Fruit fly (Drosophila melanogaster): Measurements from ENCODE around the gene Pus10.
A peak's percentile ranks its signal among the peaks of the same experiment; 100 is the strongest.

Pus10 gene

DNA sequence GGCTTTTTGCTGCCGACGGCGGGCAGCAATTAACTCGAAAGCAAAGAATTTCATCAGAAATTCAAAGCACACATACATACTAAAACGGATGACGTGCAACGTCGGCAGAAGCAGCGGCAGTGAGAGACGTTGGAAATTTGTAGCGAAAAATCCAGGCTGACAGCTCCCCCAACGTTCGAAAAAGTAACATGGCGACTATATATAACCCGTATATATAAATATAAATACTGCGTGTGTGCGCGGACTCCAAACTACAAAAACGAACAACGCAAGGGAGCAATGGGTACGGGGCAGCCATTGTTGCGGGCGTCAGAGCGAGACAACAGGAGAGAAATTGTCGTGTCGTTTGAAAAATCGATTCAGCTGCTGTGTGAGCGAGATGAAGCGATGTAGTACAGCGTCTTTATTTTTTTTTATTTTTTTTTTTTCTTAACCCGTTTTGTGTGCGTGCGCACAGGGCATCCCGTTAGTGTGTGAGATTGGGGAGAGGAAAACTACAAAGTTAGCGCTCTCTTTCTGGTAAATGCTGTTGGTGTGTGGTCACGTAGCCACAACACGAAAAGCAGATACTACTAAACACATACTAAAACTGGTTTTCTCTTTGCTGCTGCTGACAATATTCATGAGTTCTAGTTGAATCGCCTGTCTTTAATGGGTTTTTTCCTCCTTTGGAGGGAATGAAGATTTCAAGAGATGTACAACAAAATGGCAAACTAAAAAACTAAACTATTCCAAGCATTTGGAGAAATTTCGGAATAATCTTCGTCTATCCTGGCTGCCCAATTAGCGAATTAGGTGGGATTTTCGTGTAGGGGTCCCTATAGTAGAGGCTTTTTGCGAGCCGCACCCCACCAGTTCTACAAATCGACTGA, 5.7 kb upstream of the Pus10 start (continued):
- TF ChIP-seq CG1792 (GFP tag; optimal IDR thresholded peaks at IDR 0.05) (no peak), HLH54F (GFP tag; optimal IDR thresholded peaks at IDR 0.05) (no peak), sd (tag; optimal IDR thresholded peaks at IDR 0.05) (peak; percentile 97), HmgZ (tag; optimal IDR thresholded peaks at IDR 0.05) (peak; percentile 78), Six4 (GFP tag; optimal IDR thresholded peaks at IDR 0.05) (no peak), CG14441 (GFP tag; IDR thresholded peaks at IDR 0.05) (no peak), maf-S (GFP tag; optimal IDR thresholded peaks at IDR 0.05) (no peak), btn (GFP tag; optimal IDR thresholded peaks at IDR 0.05) (no peak), ap (GFP tag; IDR thresholded peaks at IDR 0.05) (no peak), CG8388 (GFP tag; optimal IDR thresholded peaks at IDR 0.05) (no peak), CG3281 (GFP tag; optimal IDR thresholded peaks at IDR 0.05) (no peak), CG7357 (GFP tag; IDR thresholded peaks at IDR 0.05) (no peak), Med (GFP tag) (peak; percentile 86), sr (GFP tag; IDR thresholded peaks at IDR 0.05) (no peak), psq (GFP tag; optimal IDR thresholded peaks at IDR 0.05) (peak; percentile 55), CG12744 (GFP tag; optimal IDR thresholded peaks at IDR 0.05) (no peak), CG9932 (GFP tag; IDR thresholded peaks at IDR 0.05) (no peak), slou (GFP tag; optimal IDR thresholded peaks at IDR 0.05) (no peak), CG10654 (GFP tag; optimal IDR thresholded peaks at IDR 0.05) (no peak), odd (GFP tag; optimal IDR thresholded peaks at IDR 0.05) (no peak), gcm (GFP tag; optimal IDR thresholded peaks at IDR 0.05) (peak; percentile 63), CG7928 (GFP tag; optimal IDR thresholded peaks at IDR 0.05) (no peak), CG4360 (GFP tag; IDR thresholded peaks at IDR 0.05) (no peak), E2f1 (GFP tag; IDR thresholded peaks at IDR 0.05) (no peak), D19B (GFP tag; optimal IDR thresholded peaks at IDR 0.05) (no peak), bcd (GFP tag; optimal IDR thresholded peaks at IDR 0.05) (peak; percentile 22), CG16863 (GFP tag; optimal IDR thresholded peaks at IDR 0.05) (no peak), YL-1 (GFP tag; optimal IDR thresholded peaks at IDR 0.05) (peak; percentile 26), CG10462 (GFP tag; optimal IDR thresholded peaks at IDR 0.05) (no peak), CG12236 (GFP tag; optimal IDR thresholded peaks at IDR 0.05) (no peak), dm (GFP tag; optimal IDR thresholded peaks at IDR 0.05) (peak; percentile 21), CG42726 (GFP tag; IDR thresholded peaks at IDR 0.05; ENCODE audit: partially characterized antibody) (no peak), CG4820 (GFP tag; optimal IDR thresholded peaks at IDR 0.05) (no peak), B-H1 (GFP tag; IDR thresholded peaks at IDR 0.05) (no peak), CG12659 (GFP tag; optimal IDR thresholded peaks at IDR 0.05) (peak; percentile 13), CG14965 (GFP tag; optimal IDR thresholded peaks at IDR 0.05; ENCODE audit: borderline replicate concordance) (no peak), Sox102F (GFP tag; optimal IDR thresholded peaks at IDR 0.05) (no peak), abd-A (tag; optimal IDR thresholded peaks at IDR 0.05) (peak; percentile 99), CG15073 (GFP tag; optimal IDR thresholded peaks at IDR 0.05) (no peak), CG5245 (GFP tag; optimal IDR thresholded peaks at IDR 0.05) (no peak), CG3838 (GFP tag; optimal IDR thresholded peaks at IDR 0.05) (no peak), Side (GFP tag; optimal IDR thresholded peaks at IDR 0.05) (no peak), ssp (GFP tag; IDR thresholded peaks at IDR 0.05) (no peak), bowl (GFP tag; IDR thresholded peaks at IDR 0.05) (no peak), Opbp (GFP tag; IDR thresholded peaks at IDR 0.05; ENCODE audit: partially characterized antibody) (no peak), CG18262 (tag; optimal IDR thresholded peaks at IDR 0.05) (no peak), H2.0 (GFP tag; IDR thresholded peaks at IDR 0.05) (no peak), chinmo (GFP tag; IDR thresholded peaks at IDR 0.05; ENCODE audit: partially characterized antibody) (no peak), CG15514 (GFP tag; optimal IDR thresholded peaks at IDR 0.05) (peak; percentile 36), aop (GFP tag; IDR thresholded peaks at IDR 0.05) (no peak)

All from whole organism, embryonic.